Worm (Caenorhabditis elegans) whole organism, young adult: ENCODE results near the gene math-22.

Experiments used
- C06A6.2 ChIP-seq: fragments of 200-800 bp; sonication (Bioruptor generic); conservative IDR thresholded peaks from 2 replicates; pipeline ENCODE4 v1.3.6; 2022; ENCODE audit warnings: missing genetic modification characterization, missing compliant biosample characterization
- C17E4.6 ChIP-seq: fragments of 200-800 bp; sonication (Bioruptor generic); IDR thresholded peaks from 2 replicates; pipeline ENCODE4 v1.3.6; 2022; ENCODE audit warnings: missing genetic modification reagents, missing genetic modification characterization, missing compliant biosample characterization
- D2030.7 ChIP-seq: fragments of 200-800 bp; sonication (Bioruptor generic); IDR thresholded peaks from 2 replicates; pipeline ENCODE4 v1.3.6; 2022; ENCODE audit warnings: missing genetic modification reagents, missing genetic modification characterization, missing compliant biosample characterization
- F23B12.7 ChIP-seq: sonication (generic microtip); optimal IDR thresholded peaks from 2 replicates; lab custom pipeline; 2017; ENCODE audit warnings: missing genetic modification characterization, mild to moderate bottlenecking, missing compliant biosample characterization, antibody characterized with exemption, moderate library complexity; ENCODE audit not compliant: insufficient read depth
- F33H1.4 ChIP-seq: fragments of 200-800 bp; sonication (Bioruptor generic); IDR thresholded peaks from 2 replicates; pipeline ENCODE4 v1.3.6; 2022; ENCODE audit warnings: missing genetic modification reagents, missing genetic modification characterization, missing compliant biosample characterization
- F57C9.4 ChIP-seq: sonication (generic microtip); optimal IDR thresholded peaks from 2 replicates; lab custom pipeline; 2017; ENCODE audit warnings: mild to moderate bottlenecking, missing genetic modification characterization, missing compliant biosample characterization
- K12H6.12 ChIP-seq: fragments of 200-800 bp; sonication (Bioruptor generic); optimal IDR thresholded peaks from 2 replicates; lab custom pipeline; 2018; ENCODE audit warnings: mild to moderate bottlenecking, missing genetic modification characterization, missing compliant biosample characterization
- Y53G8AR.9 ChIP-seq: fragments of 200-800 bp; sonication (Bioruptor generic); conservative IDR thresholded peaks from 2 replicates; pipeline ENCODE4 v1.3.6; 2022; ENCODE audit warnings: missing genetic modification reagents, missing genetic modification characterization, missing compliant biosample characterization
- Y67H2A.10 ChIP-seq: fragments of 200-800 bp; sonication (Bioruptor generic); conservative IDR thresholded peaks from 2 replicates; pipeline ENCODE4 v1.3.6; 2022; ENCODE audit warnings: missing genetic modification reagents, missing genetic modification characterization, missing compliant biosample characterization
- akir-1 ChIP-seq: fragments of 200-800 bp; sonication (Bioruptor generic); optimal IDR thresholded peaks from 2 replicates; lab custom pipeline; 2018; ENCODE audit warnings: mild to moderate bottlenecking, missing genetic modification characterization, moderate library complexity, missing compliant biosample characterization
- ama-1 ChIP-seq, 3 experiments: fragments of 150-350 bp in 1 of 3; sonication (generic microtip) in 2 of 3; optimal IDR thresholded peaks; 2 replicates each; lab custom pipeline; 2014 to 2018; ENCODE audit warnings: missing biosample characterization in 2 of 3, missing genetic modification characterization in 2 of 3, missing genetic modification reagents in 2 of 3
- aptf-3 ChIP-seq: fragments of 200-800 bp; sonication (Bioruptor generic); IDR thresholded peaks from 2 replicates; pipeline ENCODE4 v1.3.6; 2022; ENCODE audit warnings: missing genetic modification characterization, missing compliant biosample characterization
- attf-3 ChIP-seq: fragments of 200-800 bp; sonication (Bioruptor generic); conservative IDR thresholded peaks from 2 replicates; pipeline ENCODE4 v1.3.6; 2022; ENCODE audit warnings: missing genetic modification reagents, missing genetic modification characterization, missing compliant biosample characterization
- attf-6 ChIP-seq: fragments of 200-800 bp; sonication (Bioruptor generic); IDR thresholded peaks from 2 replicates; pipeline ENCODE4 v1.3.6; 2022; ENCODE audit warnings: missing genetic modification reagents, missing genetic modification characterization, missing compliant biosample characterization
- ceh-100 ChIP-seq: fragments of 200-800 bp; sonication (Bioruptor generic); IDR thresholded peaks from 2 replicates; pipeline ENCODE4 v1.3.6; 2022; ENCODE audit warnings: missing genetic modification reagents, missing genetic modification characterization, missing compliant biosample characterization
- ceh-40 ChIP-seq: fragments of 200-800 bp; sonication (Bioruptor generic); IDR thresholded peaks from 2 replicates; pipeline ENCODE4 v1.3.6; 2022; ENCODE audit warnings: missing genetic modification characterization, missing compliant biosample characterization
- dox-1 ChIP-seq: fragments of 200-800 bp; sonication (Bioruptor generic); IDR thresholded peaks from 2 replicates; pipeline ENCODE4 v1.3.6; 2022; ENCODE audit warnings: missing genetic modification reagents, missing genetic modification characterization, missing compliant biosample characterization
- dpff-1 ChIP-seq: sonication (generic microtip); optimal IDR thresholded peaks from 2 replicates; lab custom pipeline; 2017; ENCODE audit warnings: mild to moderate bottlenecking, missing genetic modification characterization, missing compliant biosample characterization
- efl-1 ChIP-seq: fragments of 150-350 bp; optimal IDR thresholded peaks from 2 replicates; lab custom pipeline; 2014; ENCODE audit warnings: missing biosample characterization, missing genetic modification reagents, missing genetic modification characterization
- egl-18 ChIP-seq: fragments of 200-800 bp; sonication (Bioruptor generic); IDR thresholded peaks from 2 replicates; pipeline ENCODE4 v1.3.6; 2022; ENCODE audit warnings: missing genetic modification reagents, missing genetic modification characterization, missing compliant biosample characterization
- ekl-4 ChIP-seq: fragments of 200-800 bp; sonication (Bioruptor generic); IDR thresholded peaks from 2 replicates; pipeline ENCODE4 v1.3.6; 2022; ENCODE audit warnings: missing genetic modification reagents, missing genetic modification characterization, missing compliant biosample characterization
- lin-54 ChIP-seq: fragments of 200-800 bp; sonication (Bioruptor generic); optimal IDR thresholded peaks from 2 replicates; lab custom pipeline; 2018; ENCODE audit warnings: mild to moderate bottlenecking, missing genetic modification characterization, missing compliant biosample characterization
- madf-10 ChIP-seq: sonication (generic microtip); optimal IDR thresholded peaks from 2 replicates; lab custom pipeline; 2016; ENCODE audit warnings: mild to moderate bottlenecking, missing genetic modification characterization, missing compliant biosample characterization
- nfya-2 ChIP-seq: fragments of 200-800 bp; sonication (Bioruptor generic); IDR thresholded peaks from 2 replicates; pipeline ENCODE4 v1.3.6; 2022; ENCODE audit warnings: missing genetic modification reagents, missing genetic modification characterization, missing compliant biosample characterization
- nhr-120 ChIP-seq: fragments of 200-800 bp; sonication (Bioruptor generic); IDR thresholded peaks from 2 replicates; pipeline ENCODE4 v1.3.6; 2022; ENCODE audit warnings: missing genetic modification characterization, missing compliant biosample characterization
- nhr-179 ChIP-seq: sonication (generic microtip); optimal IDR thresholded peaks from 2 replicates; lab custom pipeline; 2016; ENCODE audit warnings: mild to moderate bottlenecking, missing genetic modification characterization, missing compliant biosample characterization
- rec-8 ChIP-seq, 2 experiments: sonication (generic microtip); optimal IDR thresholded peaks; 2 replicates each; lab custom pipeline; 2016; ENCODE audit warnings: mild to moderate bottlenecking in 2 of 2, missing genetic modification characterization in 2 of 2, missing genetic modification reagents in 2 of 2, missing genotype in 2 of 2, missing biosample characterization in 1 of 2, missing compliant biosample characterization in 1 of 2, moderate library complexity in 1 of 2
- repo-1 ChIP-seq: sonication (generic microtip); optimal IDR thresholded peaks from 2 replicates; lab custom pipeline; 2017; ENCODE audit warnings: mild to moderate bottlenecking, missing genetic modification characterization, missing compliant biosample characterization
- rpc-1 ChIP-seq, 2 experiments: fragments of 150-350 bp in 1 of 2; sonication (generic microtip) in 1 of 2; optimal IDR thresholded peaks; 2 replicates each; lab custom pipeline; 2014 to 2018; ENCODE audit warnings: missing biosample characterization in 1 of 2, missing genetic modification characterization in 1 of 2, missing genetic modification reagents in 1 of 2, missing genotype in 1 of 2
- sdz-38 ChIP-seq: sonication (generic microtip); optimal IDR thresholded peaks from 2 replicates; lab custom pipeline; 2016; ENCODE audit warnings: missing genotype, missing genetic modification characterization, missing compliant biosample characterization
- sea-2 ChIP-seq: fragments of 200-800 bp; sonication (Bioruptor generic); IDR thresholded peaks from 2 replicates; pipeline ENCODE4 v1.3.6; 2022; ENCODE audit warnings: missing genetic modification characterization, missing compliant biosample characterization
- unc-130 ChIP-seq: sonication (generic microtip); optimal IDR thresholded peaks from 2 replicates; lab custom pipeline; 2016; ENCODE audit warnings: missing genetic modification reagents, missing genetic modification characterization, missing compliant biosample characterization
- ztf-25 ChIP-seq: fragments of 200-800 bp; sonication (Bioruptor generic); IDR thresholded peaks from 2 replicates; pipeline ENCODE4 v1.3.6; 2022; ENCODE audit warnings: missing genetic modification reagents, missing genetic modification characterization, missing compliant biosample characterization
- ztf-26 ChIP-seq: sonication (generic microtip); optimal IDR thresholded peaks from 2 replicates; lab custom pipeline; 2017; ENCODE audit warnings: missing genetic modification characterization, missing compliant biosample characterization

math-22 gene

ce11 chrII:1893912-1894311 is 11.3 kb upstream of the math-22 start, which contains the start of gene C16C4.1:
TSS of gene C16C4.1 (plus strand) at chrII:1894212.
- no peak for TF ChIP-seq egl-18

ce11 chrII:1895278-1895677 is 9.9 kb upstream of the math-22 start, which contains the start of gene C46F9.5:
TSS of gene C46F9.5 (plus strand) at chrII:1895578.
- TF ChIP-seq F33H1.4 (GFP tag; lab: Robert Waterston, UW) (no peak), ceh-100 (no peak), F57C9.4 (tag; lab: Kevin White, UChicago) (no peak), ekl-4 (GFP tag; lab: Robert Waterston, UW) (no peak), dox-1 (GFP tag; lab: Robert Waterston, UW) (no peak), Y67H2A.10 (GFP tag; lab: Robert Waterston, UW) (no peak), attf-3 (GFP tag; lab: Robert Waterston, UW) (no peak), rpc-1 (optimal IDR thresholded peaks at IDR 0.05; lab: Kevin White, UChicago) (no peak), rpc-1 (tag; optimal IDR thresholded peaks at IDR 0.05; lab: Kevin White, UChicago) (no peak), dpff-1 (tag; lab: Kevin White, UChicago) (no peak), Y53G8AR.9 (GFP tag; lab: Robert Waterston, UW) (no peak), C06A6.2 (GFP tag; lab: Robert Waterston, UW) (no peak), ztf-25 (no peak), akir-1 (GFP tag; lab: Kevin White, UChicago) (no peak), rec-8 (tag; optimal IDR thresholded peaks at IDR 0.05; lab: Kevin White, UChicago) (no peak), nfya-2 (no peak), D2030.7 (GFP tag; lab: Robert Waterston, UW) (no peak), sdz-38 (tag; lab: Kevin White, UChicago) (no peak), unc-130 (GFP tag; lab: Kevin White, UChicago) (no peak), ama-1 (optimal IDR thresholded peaks at IDR 0.05; lab: Kevin White, UChicago) (no peak), ama-1 (GFP tag; optimal IDR thresholded peaks at IDR 0.05; lab: Kevin White, UChicago) (no peak), efl-1 (GFP tag; lab: Kevin White, UChicago) (no peak)

ce11 chrII:1895762-1896161 is 9.4 kb upstream of the math-22 start, which contains the start of gene math-25:
TSS of gene math-25 (plus strand) at chrII:1896062.
- TF ChIP-seq aptf-3, result no peak

ce11 chrII:1897936-1898335 is 7.3 kb upstream of the math-22 start, which contains the start of gene C46F9.6:
TSS of gene C46F9.6 (plus strand) at chrII:1898236.
- TF ChIP-seq efl-1 (GFP tag; lab: Kevin White, UChicago) (no peak), F23B12.7 (tag; lab: Kevin White, UChicago) (no peak), ztf-26 (no peak), repo-1 (tag; lab: Kevin White, UChicago) (no peak), nhr-120 (GFP tag; lab: Robert Waterston, UW) (no peak), lin-54 (GFP tag; lab: Kevin White, UChicago) (no peak), sea-2 (no peak), C17E4.6 (GFP tag; lab: Robert Waterston, UW) (no peak), ceh-40 (GFP tag; lab: Robert Waterston, UW) (no peak), attf-3 (GFP tag; lab: Robert Waterston, UW) (no peak)
- TF ChIP-seq, all 124 proteins: peak for 0

ce11 chrII:1899934-1900333 is 5.3 kb upstream of the math-22 start, which contains the start of gene math-24:
TSS of gene math-24 (plus strand) at chrII:1900234.
- no peak for TF ChIP-seq attf-6 (GFP tag; lab: Robert Waterston, UW)
- TF ChIP-seq nhr-179 (tag; lab: Kevin White, UChicago), result no peak
- TF ChIP-seq nfya-2, result no peak
- TF ChIP-seq C17E4.6 (GFP tag; lab: Robert Waterston, UW), result no peak
- no peak for TF ChIP-seq madf-10 (tag; lab: Kevin White, UChicago)
- no peak for TF ChIP-seq K12H6.12 (tag; lab: Kevin White, UChicago)
